Worm (Caenorhabditis elegans) whole organism, L1 larva: ENCODE results near the gene pud-3.
"Not testable (repeated sequence)": the region's sequence is repeated elsewhere in the genome, so short reads cannot be mapped to it uniquely, and the experiment has no call there.

Source experiments
- C04F5.9 ChIP-seq: sonication (generic microtip); optimal IDR thresholded peaks from 2 replicates; lab custom pipeline; 2016; ENCODE audit warnings: missing genetic modification characterization, missing compliant biosample characterization
- C16A3.4 ChIP-seq: fragments of 150-350 bp; optimal IDR thresholded peaks from 2 replicates; lab custom pipeline; 2014; ENCODE audit warnings: missing biosample characterization, missing genetic modification characterization
- F16B12.6 ChIP-seq: fragments of 150-350 bp; optimal IDR thresholded peaks from 2 replicates; lab custom pipeline; 2014; ENCODE audit warnings: missing biosample characterization, missing genetic modification characterization
- alr-1 ChIP-seq: fragments of 200-800 bp; sonication (Bioruptor generic); optimal IDR thresholded peaks from 2 replicates; lab custom pipeline; 2018; ENCODE audit warnings: borderline replicate concordance, mild to moderate bottlenecking, missing genetic modification characterization, missing compliant biosample characterization
- ama-1 ChIP-seq: fragments of 150-350 bp; optimal IDR thresholded peaks from 2 replicates; lab custom pipeline; 2014
- efl-1 ChIP-seq, 4 experiments: fragments of 150-350 bp; optimal IDR thresholded peaks in 3 of 4; peaks in 1 of 4; 1 replicate in 1 of 4; 2 replicates in 3 of 4; lab custom pipeline; 2014; ENCODE audit warnings: missing biosample characterization in 2 of 4, missing genetic modification characterization in 2 of 4, missing genetic modification reagents in 2 of 4
- elt-2 ChIP-seq: sonication (generic microtip); optimal IDR thresholded peaks from 2 replicates; lab custom pipeline; 2016; ENCODE audit warnings: missing genetic modification characterization, mild to moderate bottlenecking, inconsistent platforms, missing compliant biosample characterization, missing genetic modification reagents
- elt-3 ChIP-seq, 6 experiments: fragments of 150-350 bp in 1 of 6; sonication (generic microtip); optimal IDR thresholded peaks; 2 replicates each; lab custom pipeline; 2017 to 2018; ENCODE audit warnings: missing biosample characterization in 6 of 6, missing genetic modification characterization in 6 of 6, inconsistent platforms in 1 of 6
- grh-1 ChIP-seq: fragments of 200-800 bp; sonication (Bioruptor generic); IDR thresholded peaks from 2 replicates; pipeline ENCODE4 v1.3.6; 2022; ENCODE audit warnings: missing genetic modification reagents, missing genetic modification characterization, missing compliant biosample characterization
- hlh-17 ChIP-seq: fragments of 200-800 bp; sonication (Bioruptor generic); optimal IDR thresholded peaks from 2 replicates; lab custom pipeline; 2018; ENCODE audit warnings: missing genetic modification characterization, mild to moderate bottlenecking, missing compliant biosample characterization, moderate library complexity, borderline replicate concordance
- hlh-4 ChIP-seq: sonication (generic microtip); optimal IDR thresholded peaks from 2 replicates; lab custom pipeline; 2016; ENCODE audit warnings: mild to moderate bottlenecking, missing genetic modification characterization, missing compliant biosample characterization
- irx-1 ChIP-seq: sonication (generic microtip); optimal IDR thresholded peaks from 2 replicates; lab custom pipeline; 2016; ENCODE audit warnings: missing genetic modification characterization, missing compliant biosample characterization
- isw-1 ChIP-seq: fragments of 200-800 bp; sonication (Bioruptor generic); IDR thresholded peaks from 2 replicates; pipeline ENCODE4 v1.3.6; 2022; ENCODE audit warnings: missing genetic modification characterization, missing compliant biosample characterization
- lin-14 ChIP-seq: fragments of 200-800 bp; sonication (Bioruptor generic); optimal IDR thresholded peaks from 2 replicates; lab custom pipeline; 2018; ENCODE audit warnings: mild to moderate bottlenecking, missing genetic modification characterization, moderate library complexity, missing compliant biosample characterization
- lin-15B ChIP-seq: fragments of 150-350 bp; sonication (generic microtip); optimal IDR thresholded peaks from 3 replicates; lab custom pipeline; 2014; ENCODE audit warnings: missing biosample characterization, missing genetic modification characterization
- lin-35 ChIP-seq, 2 experiments: fragments of 150-350 bp; optimal IDR thresholded peaks; 2 replicates each; lab custom pipeline; 2014; ENCODE audit warnings: missing biosample characterization in 2 of 2, missing genetic modification characterization in 2 of 2, missing genetic modification reagents in 2 of 2
- mab-9 ChIP-seq: fragments of 200-800 bp; sonication (Bioruptor generic); IDR thresholded peaks from 2 replicates; pipeline ENCODE4 v1.3.6; 2022; ENCODE audit warnings: missing genetic modification reagents, missing genetic modification characterization, missing compliant biosample characterization
- mef-2 ChIP-seq: fragments of 150-350 bp; optimal IDR thresholded peaks from 2 replicates; lab custom pipeline; 2014; ENCODE audit warnings: missing biosample characterization, missing genetic modification characterization
- nhr-20 ChIP-seq: sonication (generic microtip); optimal IDR thresholded peaks from 2 replicates; lab custom pipeline; 2016; ENCODE audit warnings: mild to moderate bottlenecking, missing genetic modification characterization, missing compliant biosample characterization
- nhr-47 ChIP-seq: sonication (generic microtip); optimal IDR thresholded peaks from 2 replicates; lab custom pipeline; 2016; ENCODE audit warnings: mild to moderate bottlenecking, missing genetic modification characterization, moderate library complexity, missing compliant biosample characterization
- nhr-71 ChIP-seq: sonication (generic microtip); optimal IDR thresholded peaks from 2 replicates; lab custom pipeline; 2016; ENCODE audit warnings: mild to moderate bottlenecking, missing genetic modification characterization, moderate library complexity, missing compliant biosample characterization
- nhr-77 ChIP-seq: fragments of 150-350 bp; optimal IDR thresholded peaks from 2 replicates; lab custom pipeline; 2014; ENCODE audit warnings: missing biosample characterization, missing genetic modification characterization
- nhr-90 ChIP-seq: sonication (generic microtip); optimal IDR thresholded peaks from 2 replicates; lab custom pipeline; 2016; ENCODE audit warnings: mild to moderate bottlenecking, missing genetic modification characterization, missing compliant biosample characterization; ENCODE audit not compliant: poor library complexity
- pag-3 ChIP-seq: sonication (generic microtip); optimal IDR thresholded peaks from 2 replicates; lab custom pipeline; 2017; ENCODE audit warnings: missing genetic modification characterization, mild to moderate bottlenecking, missing compliant biosample characterization, antibody characterized with exemption, borderline replicate concordance; ENCODE audit not compliant: insufficient read depth
- pqm-1 ChIP-seq: sonication (generic microtip); optimal IDR thresholded peaks from 3 replicates; lab custom pipeline; 2017; ENCODE audit warnings: missing biosample characterization, missing genetic modification characterization
- rnt-1 ChIP-seq: sonication (generic microtip); optimal IDR thresholded peaks from 2 replicates; lab custom pipeline; 2016; ENCODE audit warnings: mild to moderate bottlenecking, missing genetic modification characterization, moderate library complexity, missing compliant biosample characterization
- snpc-4 ChIP-seq: fragments of 150-350 bp; optimal IDR thresholded peaks from 2 replicates; lab custom pipeline; 2014; ENCODE audit warnings: missing biosample characterization, missing genetic modification characterization
- snu-23 ChIP-seq: sonication (generic microtip); optimal IDR thresholded peaks from 2 replicates; lab custom pipeline; 2016; ENCODE audit warnings: missing genetic modification characterization, missing compliant biosample characterization
- tlp-1 ChIP-seq: fragments of 150-350 bp; optimal IDR thresholded peaks from 2 replicates; lab custom pipeline; 2014; ENCODE audit warnings: missing biosample characterization, missing genetic modification characterization
- unc-30 ChIP-seq: sonication (generic microtip); optimal IDR thresholded peaks from 2 replicates; lab custom pipeline; 2017; ENCODE audit warnings: missing biosample characterization, missing genetic modification characterization
- vab-15 ChIP-seq: sonication (generic microtip); optimal IDR thresholded peaks from 2 replicates; lab custom pipeline; 2017; ENCODE audit warnings: missing genotype, mild to moderate bottlenecking, missing genetic modification characterization, missing compliant biosample characterization
- ztf-11 ChIP-seq, 2 experiments: sonication (generic microtip); optimal IDR thresholded peaks; 2 replicates each; lab custom pipeline; 2016 to 2017; ENCODE audit warnings: missing genetic modification characterization in 2 of 2, missing biosample characterization in 1 of 2, missing compliant biosample characterization in 1 of 2

Gene pud-3

ce11 chrV:2336151-2336550 is 11.2 kb upstream of the pud-3 start, which contains the start of gene irld-28:
irld-28 (minus strand) TSS chrV:2336251.
- no peak for TF ChIP-seq efl-1 (optimal IDR thresholded peaks at IDR 0.05; lab: Kevin White, UChicago)
- TF ChIP-seq efl-1 (GFP tag; optimal IDR thresholded peaks at IDR 0.05 in 1 of 2; lab: Kevin White, UChicago), result peak in 1 of 2 experiments; percentile 26
- TF ChIP-seq snpc-4 (tag; lab: Kevin White, UChicago), result no peak

ce11 chrV:2331616-2332015 is 6.7 kb upstream of the pud-3 start, which contains the start of gene irld-32:
irld-32 (plus strand) TSS chrV:2331916.
- TF ChIP-seq grh-1 (GFP tag; lab: Robert Waterston, UW); snu-23 (GFP tag; lab: Kevin White, UChicago); alr-1 (tag; lab: Kevin White, UChicago): not testable (repeated sequence)

- not testable (repeated sequence) for TF ChIP-seq C04F5.9 (tag; lab: Kevin White, UChicago); ztf-11 (tag; optimal IDR thresholded peaks at IDR 0.05; lab: Kevin White, UChicago); ama-1
Measured at ce11 chrV:2330129-2330528, 5.2 kb upstream of the pud-3 start, which contains the start of gene pud-1.1. pud-1.1 (plus strand) TSS chrV:2330429.

ce11 chrV:2327124-2327523 is 2.2 kb upstream of the pud-3 start:
- peak in 1 of 2 experiments; percentile 15 for TF ChIP-seq lin-35 (GFP tag; optimal IDR thresholded peaks at IDR 0.05; lab: Kevin White, UChicago)
- peak; percentile 56 for TF ChIP-seq nhr-71 (tag; lab: Kevin White, UChicago)
- no peak for TF ChIP-seq lin-15B (tag; lab: Kevin White, UChicago)
- peak; percentile 98 for TF ChIP-seq elt-2
- peak; percentile 74 for TF ChIP-seq tlp-1 (tag; lab: Kevin White, UChicago)
- peak in 1 of 6 experiments; percentile 25 for TF ChIP-seq elt-3 (tag; optimal IDR thresholded peaks at IDR 0.05; lab: Kevin White, UChicago)
- TF ChIP-seq pag-3, result no peak
- TF ChIP-seq irx-1 (tag; lab: Kevin White, UChicago), result no peak
- no peak for TF ChIP-seq efl-1 (optimal IDR thresholded peaks at IDR 0.05; lab: Kevin White, UChicago)
- peak in 1 of 2 experiments; percentile 64 for TF ChIP-seq efl-1 (GFP tag; optimal IDR thresholded peaks at IDR 0.05 in 1 of 2; lab: Kevin White, UChicago)
- TF ChIP-seq mef-2 (tag; lab: Kevin White, UChicago), result no peak
- TF ChIP-seq nhr-90 (tag; lab: Kevin White, UChicago), result no peak
- TF ChIP-seq ama-1, result no peak
- no peak for TF ChIP-seq nhr-47 (tag; lab: Kevin White, UChicago)
- no peak for TF ChIP-seq isw-1 (GFP tag; lab: Robert Waterston, UW)
- no peak for TF ChIP-seq C16A3.4 (tag; lab: Kevin White, UChicago)
- no peak for TF ChIP-seq mab-9
- TF ChIP-seq lin-14 (GFP tag; lab: Kevin White, UChicago), result peak; percentile 36
- TF ChIP-seq nhr-20 (tag; lab: Kevin White, UChicago), result peak; percentile 30
- TF ChIP-seq, all 84 proteins: peak for 8

- TF ChIP-seq lin-35 (GFP tag; optimal IDR thresholded peaks at IDR 0.05; lab: Kevin White, UChicago) (no peak), elt-2 (no peak), hlh-4 (no peak), unc-30 (no peak), snu-23 (GFP tag; lab: Kevin White, UChicago) (no peak), F16B12.6 (no peak), rnt-1 (no peak), hlh-17 (GFP tag; lab: Kevin White, UChicago) (no peak), pqm-1 (tag; lab: Kevin White, UChicago) (no peak), vab-15 (tag; lab: Kevin White, UChicago) (no peak), alr-1 (tag; lab: Kevin White, UChicago) (no peak), pag-3 (no peak), nhr-77 (no peak)
Measured at ce11 chrV:2326378-2326777, 1.4 kb upstream of the pud-3 start, which contains the start of gene pud-4. pud-4 (plus strand) TSS chrV:2326678.
